Worm (Caenorhabditis elegans) whole organism, L4 larva: ENCODE data around the gene ddb-1.
A peak's percentile ranks its signal among the peaks of the same experiment; 100 is the strongest.

Source experiments
- F10B5.3 ChIP-seq: sonication (generic microtip); optimal IDR thresholded peaks from 2 replicates; lab custom pipeline; 2016; ENCODE audit warnings: mild to moderate bottlenecking, missing genetic modification characterization, missing compliant biosample characterization
- F37D6.2 ChIP-seq: sonication (generic microtip); optimal IDR thresholded peaks from 2 replicates; lab custom pipeline; 2016; ENCODE audit warnings: mild to moderate bottlenecking, missing genetic modification characterization, missing compliant biosample characterization
- R02D3.7 ChIP-seq: fragments of 150-350 bp; sonication (generic microtip); optimal IDR thresholded peaks from 3 replicates; lab custom pipeline; 2014; ENCODE audit warnings: missing biosample characterization, missing genetic modification characterization
- T20F7.1 ChIP-seq: fragments of 200-800 bp; sonication (Bioruptor generic); optimal IDR thresholded peaks from 2 replicates; lab custom pipeline; 2018; ENCODE audit warnings: mild to moderate bottlenecking, missing genetic modification characterization, missing compliant biosample characterization
- Y105C5A.15 ChIP-seq: fragments of 200-800 bp; sonication (Bioruptor generic); IDR thresholded peaks from 2 replicates; pipeline ENCODE4 v1.3.6; 2022; ENCODE audit warnings: missing genetic modification characterization, missing compliant biosample characterization
- Y48G9A.11 ChIP-seq: fragments of 200-800 bp; sonication (Bioruptor generic); IDR thresholded peaks from 2 replicates; pipeline ENCODE4 v1.3.6; 2022; ENCODE audit warnings: missing genetic modification reagents, missing genetic modification characterization, missing compliant biosample characterization
- ZK337.2 ChIP-seq: fragments of 200-800 bp; sonication (Bioruptor generic); IDR thresholded peaks from 2 replicates; pipeline ENCODE4 v1.3.6; 2022; ENCODE audit warnings: missing genetic modification reagents, missing genetic modification characterization, missing compliant biosample characterization
- ZK546.5 ChIP-seq, 2 experiments: sonication (generic microtip); optimal IDR thresholded peaks; 2 replicates each; lab custom pipeline; 2017; ENCODE audit warnings: missing biosample characterization in 2 of 2, missing genetic modification characterization in 2 of 2
- aha-1 ChIP-seq: fragments of 150-350 bp; peaks from one replicate; lab custom pipeline; 2014; ENCODE audit warnings: missing biosample characterization, missing genetic modification characterization
- ama-1 ChIP-seq: fragments of 150-350 bp; optimal IDR thresholded peaks from 2 replicates; lab custom pipeline; 2014; ENCODE audit warnings: inconsistent platforms, mixed read lengths
- ceh-20 ChIP-seq: fragments of 200-800 bp; sonication (Bioruptor generic); IDR thresholded peaks from 2 replicates; pipeline ENCODE4 v1.3.6; 2022; ENCODE audit warnings: missing genetic modification reagents, missing genetic modification characterization, missing compliant biosample characterization
- ceh-28 ChIP-seq: fragments of 150-350 bp; optimal IDR thresholded peaks from 2 replicates; lab custom pipeline; 2014; ENCODE audit warnings: missing biosample characterization, missing genetic modification reagents, missing genetic modification characterization
- ceh-32 ChIP-seq: sonication (generic microtip); optimal IDR thresholded peaks from 2 replicates; lab custom pipeline; 2016; ENCODE audit warnings: mild to moderate bottlenecking, missing genetic modification characterization, missing compliant biosample characterization; ENCODE audit not compliant: poor library complexity
- ceh-44 ChIP-seq: fragments of 200-800 bp; sonication (Bioruptor generic); IDR thresholded peaks from 2 replicates; pipeline ENCODE4 v1.3.6; 2022; ENCODE audit warnings: missing genetic modification reagents, missing genetic modification characterization, missing compliant biosample characterization
- ceh-82 ChIP-seq: sonication (generic microtip); optimal IDR thresholded peaks from 2 replicates; lab custom pipeline; 2017; ENCODE audit warnings: missing biosample characterization, missing genetic modification characterization
- ces-1 ChIP-seq: fragments of 150-350 bp; sonication (generic microtip); optimal IDR thresholded peaks from 4 replicates; lab custom pipeline; 2014; ENCODE audit warnings: missing biosample characterization, missing genetic modification reagents, missing genetic modification characterization
- ctbp-1 ChIP-seq: fragments of 200-800 bp; sonication (Bioruptor generic); IDR thresholded peaks from 2 replicates; pipeline ENCODE4 v1.3.6; 2022; ENCODE audit warnings: missing genetic modification reagents, missing genetic modification characterization, missing compliant biosample characterization
- daf-16 ChIP-seq, 3 experiments: sonication (generic microtip); optimal IDR thresholded peaks; 2 replicates each; lab custom pipeline; 2016 to 2017; ENCODE audit warnings: missing genetic modification characterization in 3 of 3, missing genetic modification reagents in 3 of 3, mild to moderate bottlenecking in 2 of 3, missing compliant biosample characterization in 2 of 3, missing biosample characterization in 1 of 3, moderate library complexity in 1 of 3
- daf-8 ChIP-seq: fragments of 200-800 bp; sonication (Bioruptor generic); IDR thresholded peaks from 2 replicates; pipeline ENCODE4 v1.3.6; 2022; ENCODE audit warnings: missing genetic modification characterization, missing compliant biosample characterization
- dmd-6 ChIP-seq: fragments of 200-800 bp; sonication (Bioruptor generic); IDR thresholded peaks from 2 replicates; pipeline ENCODE4 v1.3.6; 2022; ENCODE audit warnings: missing genetic modification reagents, missing genetic modification characterization, missing compliant biosample characterization
- dpl-1 ChIP-seq: fragments of 150-350 bp; optimal IDR thresholded peaks from 2 replicates; lab custom pipeline; 2014; ENCODE audit warnings: missing biosample characterization, missing genetic modification reagents, missing genetic modification characterization
- gei-8 ChIP-seq: fragments of 200-800 bp; sonication (Bioruptor generic); optimal IDR thresholded peaks from 2 replicates; lab custom pipeline; 2018; ENCODE audit warnings: mild to moderate bottlenecking, missing genetic modification characterization, missing compliant biosample characterization
- hif-1 ChIP-seq, 2 experiments: sonication (generic microtip); optimal IDR thresholded peaks; 2 replicates each; lab custom pipeline; 2016 to 2017; ENCODE audit warnings: missing compliant biosample characterization in 2 of 2, missing genetic modification characterization in 2 of 2, missing genetic modification reagents in 2 of 2, missing genotype in 2 of 2, mild to moderate bottlenecking in 1 of 2
- hmg-1.1 ChIP-seq: fragments of 200-800 bp; sonication (Bioruptor generic); IDR thresholded peaks from 2 replicates; pipeline ENCODE4 v1.3.6; 2022; ENCODE audit warnings: missing genetic modification reagents, missing genetic modification characterization, missing compliant biosample characterization
- lin-29 ChIP-seq: fragments of 200-800 bp; sonication (Bioruptor generic); IDR thresholded peaks from 2 replicates; pipeline ENCODE4 v1.3.6; 2022; ENCODE audit warnings: missing genetic modification reagents, missing genetic modification characterization, missing compliant biosample characterization
- lin-38 ChIP-seq: fragments of 200-800 bp; sonication (Bioruptor generic); IDR thresholded peaks from 2 replicates; pipeline ENCODE4 v1.3.6; 2022; ENCODE audit warnings: missing genetic modification reagents, missing genetic modification characterization, missing compliant biosample characterization
- lin-39 ChIP-seq: fragments of 150-350 bp; optimal IDR thresholded peaks from 2 replicates; lab custom pipeline; 2014; ENCODE audit warnings: missing biosample characterization, missing genetic modification reagents, missing genetic modification characterization
- lir-3 ChIP-seq: sonication (generic microtip); optimal IDR thresholded peaks from 2 replicates; lab custom pipeline; 2016; ENCODE audit warnings: mild to moderate bottlenecking, missing genetic modification characterization, missing compliant biosample characterization
- mdl-1 ChIP-seq, 2 experiments: fragments of 150-350 bp in 1 of 2; sonication (generic microtip) in 1 of 2; optimal IDR thresholded peaks; 2 replicates each; lab custom pipeline; 2014 to 2017; ENCODE audit warnings: missing biosample characterization in 2 of 2, missing genetic modification characterization in 2 of 2
- mdt-29 ChIP-seq: fragments of 200-800 bp; sonication (Bioruptor generic); IDR thresholded peaks from 2 replicates; pipeline ENCODE4 v1.3.6; 2022; ENCODE audit warnings: missing genetic modification reagents, missing genetic modification characterization, missing compliant biosample characterization
- mep-1 ChIP-seq: fragments of 150-350 bp; sonication (generic microtip); optimal IDR thresholded peaks from 3 replicates; lab custom pipeline; 2014; ENCODE audit warnings: missing biosample characterization, missing genetic modification characterization
- mes-2 ChIP-seq: sonication (generic microtip); optimal IDR thresholded peaks from 2 replicates; lab custom pipeline; 2016; ENCODE audit warnings: missing genotype, mild to moderate bottlenecking, missing genetic modification characterization, missing compliant biosample characterization; ENCODE audit not compliant: poor library complexity, severe bottlenecking
- mxl-3 ChIP-seq: fragments of 200-800 bp; sonication (Bioruptor generic); optimal IDR thresholded peaks from 2 replicates; lab custom pipeline; 2018; ENCODE audit warnings: mild to moderate bottlenecking, missing genetic modification characterization, missing compliant biosample characterization
- nhr-11 ChIP-seq: fragments of 150-350 bp; optimal IDR thresholded peaks from 2 replicates; lab custom pipeline; 2014; ENCODE audit warnings: missing biosample characterization, missing genetic modification characterization
- nhr-237 ChIP-seq: sonication (generic microtip); optimal IDR thresholded peaks from 2 replicates; lab custom pipeline; 2017; ENCODE audit warnings: missing biosample characterization, missing genetic modification characterization
- nhr-25 ChIP-seq: sonication (generic microtip); optimal IDR thresholded peaks from 2 replicates; lab custom pipeline; 2017; ENCODE audit warnings: missing genetic modification characterization, mild to moderate bottlenecking, missing compliant biosample characterization, antibody characterized with exemption, moderate library complexity, borderline replicate concordance; ENCODE audit not compliant: insufficient read depth
- nhr-28 ChIP-seq: fragments of 150-350 bp; optimal IDR thresholded peaks from 2 replicates; lab custom pipeline; 2014; ENCODE audit warnings: missing biosample characterization, missing genetic modification characterization
- nhr-6 ChIP-seq: fragments of 150-350 bp; optimal IDR thresholded peaks from 2 replicates; lab custom pipeline; 2014; ENCODE audit warnings: missing biosample characterization, missing genetic modification characterization
- php-3 ChIP-seq: fragments of 200-800 bp; sonication (Bioruptor generic); IDR thresholded peaks from 2 replicates; pipeline ENCODE4 v1.3.6; 2022; ENCODE audit warnings: missing genetic modification reagents, missing genetic modification characterization, missing compliant biosample characterization
- pqm-1 ChIP-seq: sonication (generic microtip); optimal IDR thresholded peaks from 2 replicates; lab custom pipeline; 2017; ENCODE audit warnings: missing biosample characterization, missing genetic modification characterization
- saeg-2 ChIP-seq: fragments of 200-800 bp; sonication (Bioruptor generic); IDR thresholded peaks from 2 replicates; pipeline ENCODE4 v1.3.6; 2022; ENCODE audit warnings: missing genetic modification reagents, missing genetic modification characterization, missing compliant biosample characterization
- skn-1 ChIP-seq: fragments of 150-350 bp; optimal IDR thresholded peaks from 2 replicates; lab custom pipeline; 2014; ENCODE audit warnings: missing biosample characterization, missing genetic modification characterization
- snpc-1.2 ChIP-seq: fragments of 200-800 bp; sonication (Bioruptor generic); IDR thresholded peaks from 2 replicates; pipeline ENCODE4 v1.3.6; 2022; ENCODE audit warnings: missing genetic modification reagents, missing genetic modification characterization, missing compliant biosample characterization
- spr-1 ChIP-seq: sonication (generic microtip); optimal IDR thresholded peaks from 2 replicates; lab custom pipeline; 2016; ENCODE audit warnings: mild to moderate bottlenecking, missing genetic modification characterization, missing compliant biosample characterization
- unc-62 ChIP-seq, 3 experiments: fragments of 150-350 bp in 1 of 3; sonication (generic microtip); optimal IDR thresholded peaks in 2 of 3; peaks in 1 of 3; 1 replicate in 1 of 3; 2 replicates in 2 of 3; lab custom pipeline; 2014 to 2017; ENCODE audit warnings: missing biosample characterization in 3 of 3, missing genetic modification characterization in 3 of 3, missing genetic modification reagents in 3 of 3, missing genotype in 1 of 3
- zag-1 ChIP-seq: fragments of 150-350 bp; optimal IDR thresholded peaks from 2 replicates; lab custom pipeline; 2014; ENCODE audit warnings: missing biosample characterization, missing genetic modification characterization
- zfp-2 ChIP-seq: sonication (generic microtip); optimal IDR thresholded peaks from 2 replicates; lab custom pipeline; 2016; ENCODE audit warnings: mild to moderate bottlenecking, missing genetic modification characterization, missing compliant biosample characterization
- zip-11 ChIP-seq: fragments of 200-800 bp; sonication (Bioruptor generic); IDR thresholded peaks from 2 replicates; pipeline ENCODE4 v1.3.6; 2022; ENCODE audit warnings: missing genetic modification characterization, missing compliant biosample characterization

ddb-1 gene

ce11 chrIV:12088898-12089297 lies 32.1 kb downstream of the ddb-1 start (continued):
- TF ChIP-seq mdl-1 (tag; optimal IDR thresholded peaks at IDR 0.05; lab: Kevin White, UChicago) (peak in 1 of 2 experiments; percentile 21), zfp-2 (tag; lab: Kevin White, UChicago) (no peak), saeg-2 (GFP tag; lab: Robert Waterston, UW) (0 out of 2 replicates have a peak, but pooled peaks have one; percentile 14), Y105C5A.15 (GFP tag; lab: Robert Waterston, UW) (no peak), Y48G9A.11 (0 out of 2 replicates have a peak, but pooled peaks have one; percentile 21), ceh-28 (tag; lab: Kevin White, UChicago) (no peak), ctbp-1 (no peak), skn-1 (tag; lab: Kevin White, UChicago) (no peak), lin-38 (GFP tag; lab: Robert Waterston, UW) (peak; percentile 70), daf-16 (GFP tag; optimal IDR thresholded peaks at IDR 0.05; lab: Kevin White, UChicago) (no peak), daf-16 (tag; optimal IDR thresholded peaks at IDR 0.05; lab: Kevin White, UChicago) (peak; percentile 17)

ce11 chrIV:12086498-12086897 lies 34.5 kb downstream of the ddb-1 start:
- TF ChIP-seq lin-29 (GFP tag; lab: Robert Waterston, UW): peak; percentile 82
- no peak for TF ChIP-seq ceh-28 (tag; lab: Kevin White, UChicago)
- TF ChIP-seq nhr-28: no peak
- TF ChIP-seq aha-1 (tag; lab: Kevin White, UChicago): peak; percentile 99
- no peak for TF ChIP-seq T20F7.1 (GFP tag; lab: Kevin White, UChicago)
- TF ChIP-seq hif-1 (tag; optimal IDR thresholded peaks at IDR 0.05; lab: Kevin White, UChicago): peak in 1 of 2 experiments; percentile 47
- TF ChIP-seq lir-3: peak; percentile 71
- peak; percentile 73 for TF ChIP-seq spr-1 (tag; lab: Kevin White, UChicago)
- TF ChIP-seq zag-1: no peak
- TF ChIP-seq ces-1 (GFP tag; lab: Kevin White, UChicago): no peak
- TF ChIP-seq daf-8: peak; percentile 47; the same call in 1 of the 2 replicates
- TF ChIP-seq ceh-20 (GFP tag; lab: Robert Waterston, UW): peak; percentile 86
- peak; percentile 86 for TF ChIP-seq ZK337.2 (GFP tag; lab: Robert Waterston, UW)
- peak; percentile 89 for TF ChIP-seq mes-2 (tag; lab: Kevin White, UChicago)
- TF ChIP-seq nhr-11 (tag; lab: Kevin White, UChicago): no peak
- TF ChIP-seq hmg-1.1 (GFP tag; lab: Robert Waterston, UW): peak; percentile 87
- peak; percentile 89 for TF ChIP-seq mep-1 (tag; lab: Kevin White, UChicago)
- peak; percentile 66 for TF ChIP-seq dmd-6 (GFP tag; lab: Robert Waterston, UW)
- TF ChIP-seq nhr-25 (tag; lab: Kevin White, UChicago): peak; percentile 87
- TF ChIP-seq mxl-3: peak; percentile 84
- no peak for TF ChIP-seq ZK546.5 (tag; optimal IDR thresholded peaks at IDR 0.05; lab: Kevin White, UChicago)
- peak; percentile 91 for TF ChIP-seq nhr-6 (tag; lab: Kevin White, UChicago)
- TF ChIP-seq ceh-44: peak; percentile 59; the same call in 1 of the 2 replicates
- TF ChIP-seq F10B5.3 (tag; lab: Kevin White, UChicago): peak; percentile 63
- no peak for TF ChIP-seq lin-39
- TF ChIP-seq dpl-1 (GFP tag; lab: Kevin White, UChicago): peak; percentile 48
- TF ChIP-seq ctbp-1: peak; percentile 92
- peak; percentile 94 for TF ChIP-seq Y105C5A.15 (GFP tag; lab: Robert Waterston, UW)
- peak; percentile 75 for TF ChIP-seq php-3 (GFP tag; lab: Robert Waterston, UW)
- peak; percentile 18; the same call in 1 of the 2 replicates for TF ChIP-seq mdt-29 (GFP tag; lab: Robert Waterston, UW)
- TF ChIP-seq R02D3.7 (tag; lab: Kevin White, UChicago): no peak
- peak; percentile 67; the same call in 1 of the 2 replicates for TF ChIP-seq zip-11 (GFP tag; lab: Robert Waterston, UW)
- TF ChIP-seq ceh-32 (tag; lab: Kevin White, UChicago): no peak
- TF ChIP-seq pqm-1 (tag; lab: Kevin White, UChicago): peak; percentile 14
- peak; percentile 92 for TF ChIP-seq snpc-1.2 (GFP tag; lab: Robert Waterston, UW)
- no peak for TF ChIP-seq unc-62 (GFP tag; optimal IDR thresholded peaks at IDR 0.05 in 1 of 2; lab: Kevin White, UChicago)
- no peak for TF ChIP-seq unc-62 (tag; optimal IDR thresholded peaks at IDR 0.05; lab: Kevin White, UChicago)
- peak; percentile 17 for TF ChIP-seq nhr-237 (tag; lab: Kevin White, UChicago)
- TF ChIP-seq gei-8: peak; percentile 88
- no peak for TF ChIP-seq ama-1 (lab: Kevin White, UChicago)
- TF ChIP-seq ceh-82 (tag; lab: Kevin White, UChicago): no peak
- peak; percentile 61 for TF ChIP-seq F37D6.2 (tag; lab: Kevin White, UChicago)
